Fruit fly (Drosophila melanogaster) whole organism, embryonic: ENCODE results near the gene CG3862.

Experiments
- C15 ChIP-seq: fragments of 200-800 bp; sonication (Bioruptor generic); IDR thresholded peaks from 3 replicates; pipeline ENCODE4 v1.3.6; 2022; ENCODE audit warnings: missing biosample characterization, missing genetic modification characterization
- CG10209 ChIP-seq: fragments of 200-800 bp; sonication (Bioruptor generic); optimal IDR thresholded peaks from 3 replicates; lab custom pipeline; 2017; ENCODE audit warnings: missing biosample characterization, mild to moderate bottlenecking, missing genetic modification characterization, missing genetic modification reagents
- CG10267 ChIP-seq: fragments of 200-800 bp; sonication (Bioruptor generic); optimal IDR thresholded peaks from 2 replicates; lab custom pipeline; 2018; ENCODE audit warnings: missing biosample characterization, mild to moderate bottlenecking, missing genetic modification characterization, moderate library complexity
- CG12391 ChIP-seq: fragments of 200-800 bp; sonication (Bioruptor generic); optimal IDR thresholded peaks from 3 replicates; lab custom pipeline; 2018; ENCODE audit warnings: missing biosample characterization, mild to moderate bottlenecking, missing genetic modification characterization, moderate library complexity
- CG15696 ChIP-seq: fragments of 200-800 bp; sonication (Bioruptor generic); optimal IDR thresholded peaks from 2 replicates; lab custom pipeline; 2019; ENCODE audit warnings: missing biosample characterization, mild to moderate bottlenecking, missing genetic modification characterization, moderate library complexity
- CG1603 ChIP-seq: fragments of 200-800 bp; sonication (Bioruptor generic); optimal IDR thresholded peaks from 2 replicates; lab custom pipeline; 2019; ENCODE audit warnings: missing biosample characterization, mild to moderate bottlenecking, missing genetic modification characterization, moderate library complexity
- CG17568 ChIP-seq: fragments of 200-800 bp; sonication (Bioruptor generic); optimal IDR thresholded peaks from 2 replicates; lab custom pipeline; 2018; ENCODE audit warnings: missing biosample characterization, mild to moderate bottlenecking, missing genetic modification characterization, moderate library complexity
- CG18764 ChIP-seq: fragments of 200-800 bp; sonication (Bioruptor generic); optimal IDR thresholded peaks from 3 replicates; lab custom pipeline; 2016; ENCODE audit warnings: missing biosample characterization, missing genetic modification characterization
- CG2712 ChIP-seq: fragments of 200-800 bp; optimal IDR thresholded peaks from 3 replicates; lab custom pipeline; 2019; ENCODE audit warnings: missing biosample characterization, mild to moderate bottlenecking, missing genetic modification characterization, moderate library complexity
- CG30431 ChIP-seq: fragments of 200-800 bp; sonication (Bioruptor generic); optimal IDR thresholded peaks from 2 replicates; lab custom pipeline; 2017; ENCODE audit warnings: missing biosample characterization, missing genetic modification characterization
- CG4820 ChIP-seq: fragments of 200-800 bp; sonication (Bioruptor generic); optimal IDR thresholded peaks from 3 replicates; lab custom pipeline; 2016; ENCODE audit warnings: missing biosample characterization, missing genetic modification characterization
- CG6654 ChIP-seq: fragments of 200-800 bp; sonication (Bioruptor generic); optimal IDR thresholded peaks from 2 replicates; lab custom pipeline; 2017; ENCODE audit warnings: missing biosample characterization, mild to moderate bottlenecking, missing genetic modification characterization
- CG7745 ChIP-seq: fragments of 200-800 bp; sonication (Bioruptor generic); optimal IDR thresholded peaks from 2 replicates; lab custom pipeline; 2018; ENCODE audit warnings: missing biosample characterization, mild to moderate bottlenecking, missing genetic modification characterization, moderate library complexity
- CG8359 ChIP-seq: fragments of 200-800 bp; sonication (Bioruptor generic); optimal IDR thresholded peaks from 2 replicates; lab custom pipeline; 2017; ENCODE audit warnings: missing biosample characterization, mild to moderate bottlenecking, missing genetic modification characterization, borderline replicate concordance
- CG9215 ChIP-seq: fragments of 200-800 bp; sonication (Bioruptor generic); IDR thresholded peaks from 2 replicates; pipeline ENCODE4 v1.3.6; 2022; ENCODE audit warnings: missing biosample characterization, missing genetic modification characterization
- CrebB ChIP-seq: fragments of 200-800 bp; sonication (Bioruptor generic); optimal IDR thresholded peaks from 3 replicates; lab custom pipeline; 2018; ENCODE audit warnings: missing biosample characterization, mild to moderate bottlenecking, missing genetic modification characterization
- Doc2 ChIP-seq: fragments of 200-800 bp; sonication (Bioruptor generic); IDR thresholded peaks from 2 replicates; pipeline ENCODE4 v1.3.6; 2022; ENCODE audit warnings: missing biosample characterization, missing genetic modification characterization
- ERR ChIP-seq: fragments of 200-800 bp; sonication (Bioruptor generic); optimal IDR thresholded peaks from 2 replicates; lab custom pipeline; 2016; ENCODE audit warnings: missing biosample characterization, missing genetic modification characterization
- Eip74EF ChIP-seq, 2 experiments: fragments of 200-800 bp in 1 of 2; fragments of >200 bp in 1 of 2; sonication (Bioruptor generic) in 1 of 2; optimal IDR thresholded peaks; 2 replicates each; lab custom pipeline; 2017 to 2019; ENCODE audit warnings: missing biosample characterization in 2 of 2, missing genetic modification characterization in 2 of 2, mild to moderate bottlenecking in 1 of 2, moderate library complexity in 1 of 2
- H2.0 ChIP-seq: fragments of 200-800 bp; sonication (Bioruptor generic); IDR thresholded peaks from 2 replicates; pipeline ENCODE4 v1.3.6; 2022; ENCODE audit warnings: missing biosample characterization, missing genetic modification characterization
- Hmr ChIP-seq: fragments of 200-800 bp; sonication (Bioruptor generic); optimal IDR thresholded peaks from 3 replicates; lab custom pipeline; 2017; ENCODE audit warnings: mild to moderate bottlenecking, missing biosample characterization, missing genetic modification reagents, missing genetic modification characterization
- MBD-R2 ChIP-seq: fragments of 200-800 bp; sonication (Bioruptor generic); IDR thresholded peaks from 2 replicates; pipeline ENCODE4 v1.3.6; 2022; ENCODE audit warnings: missing biosample characterization, missing genetic modification characterization
- NC2β ChIP-seq: fragments of 200-800 bp; sonication (Bioruptor generic); optimal IDR thresholded peaks from 2 replicates; lab custom pipeline; 2016; ENCODE audit warnings: missing biosample characterization, missing genetic modification characterization
- Optix ChIP-seq: fragments of 200-800 bp; sonication (Bioruptor generic); IDR thresholded peaks from 3 replicates; pipeline ENCODE4 v1.3.6; 2022; ENCODE audit warnings: missing biosample characterization, missing genetic modification characterization
- Sox100B ChIP-seq: fragments of 200-800 bp; sonication (Bioruptor generic); optimal IDR thresholded peaks from 3 replicates; lab custom pipeline; 2018; ENCODE audit warnings: missing biosample characterization, mild to moderate bottlenecking, missing genetic modification characterization
- Sox102F ChIP-seq: fragments of 200-800 bp; sonication (Bioruptor generic); optimal IDR thresholded peaks from 2 replicates; lab custom pipeline; 2018; ENCODE audit warnings: missing biosample characterization, mild to moderate bottlenecking, missing genetic modification characterization, moderate library complexity
- Taf1 ChIP-seq: fragments of 200-800 bp; sonication (Bioruptor generic); IDR thresholded peaks from 2 replicates; pipeline ENCODE4 v1.3.6; 2022; ENCODE audit warnings: missing biosample characterization, missing genetic modification characterization
- ac ChIP-seq: fragments of 200-800 bp; sonication (Bioruptor generic); optimal IDR thresholded peaks from 3 replicates; lab custom pipeline; 2017; ENCODE audit warnings: missing biosample characterization, mild to moderate bottlenecking, missing genetic modification characterization
- ato ChIP-seq: fragments of 200-800 bp; sonication (Bioruptor generic); IDR thresholded peaks from 2 replicates; pipeline ENCODE4 v1.3.6; 2022; ENCODE audit warnings: missing biosample characterization, missing genetic modification characterization; ENCODE audit not compliant: partially characterized antibody
- bab2 ChIP-seq: fragments of 200-800 bp; sonication (Bioruptor generic); optimal IDR thresholded peaks from 2 replicates; lab custom pipeline; 2016; ENCODE audit warnings: missing biosample characterization, missing genetic modification characterization
- bowl ChIP-seq: fragments of 200-800 bp; sonication (Bioruptor generic); IDR thresholded peaks from 2 replicates; pipeline ENCODE4 v1.3.6; 2022; ENCODE audit warnings: missing biosample characterization, missing genetic modification characterization
- cad ChIP-seq: fragments of >200 bp; optimal IDR thresholded peaks from 2 replicates; lab custom pipeline; 2017; ENCODE audit warnings: missing biosample characterization, missing genetic modification characterization
- ewg ChIP-seq: fragments of 200-800 bp; sonication (Bioruptor generic); optimal IDR thresholded peaks from 3 replicates; lab custom pipeline; 2017; ENCODE audit warnings: mild to moderate bottlenecking, missing biosample characterization, missing genetic modification reagents, missing genetic modification characterization
- fu2 ChIP-seq: fragments of 200-800 bp; sonication (Bioruptor generic); optimal IDR thresholded peaks from 2 replicates; lab custom pipeline; 2016; ENCODE audit warnings: missing biosample characterization, missing genetic modification characterization
- gfzf ChIP-seq: fragments of 200-800 bp; sonication (Bioruptor generic); optimal IDR thresholded peaks from 2 replicates; lab custom pipeline; 2016; ENCODE audit warnings: missing biosample characterization, mild to moderate bottlenecking, missing genetic modification characterization, moderate library complexity
- gsb-n ChIP-seq: fragments of 200-800 bp; sonication (Bioruptor generic); optimal IDR thresholded peaks from 3 replicates; lab custom pipeline; 2018; ENCODE audit warnings: missing biosample characterization, mild to moderate bottlenecking, missing genetic modification characterization
- hbn ChIP-seq: fragments of 200-800 bp; sonication (Bioruptor generic); IDR thresholded peaks from 2 replicates; pipeline ENCODE4 v1.3.6; 2022; ENCODE audit warnings: missing biosample characterization, missing genetic modification characterization; ENCODE audit not compliant: partially characterized antibody
- hth ChIP-seq: fragments of >200 bp; optimal IDR thresholded peaks from 2 replicates; lab custom pipeline; 2017; ENCODE audit warnings: inconsistent platforms
- lilli ChIP-seq: fragments of 200-800 bp; sonication (Bioruptor generic); optimal IDR thresholded peaks from 3 replicates; lab custom pipeline; 2016; ENCODE audit warnings: missing biosample characterization, missing genetic modification characterization
- nerfin-1 ChIP-seq: fragments of 200-800 bp; sonication (Bioruptor generic); optimal IDR thresholded peaks from 3 replicates; lab custom pipeline; 2019; ENCODE audit warnings: missing biosample characterization, mild to moderate bottlenecking, missing genetic modification characterization, moderate library complexity
- pzg ChIP-seq: fragments of 200-800 bp; sonication (Bioruptor generic); optimal IDR thresholded peaks from 3 replicates; lab custom pipeline; 2018; ENCODE audit warnings: missing biosample characterization, mild to moderate bottlenecking, missing genetic modification characterization, moderate library complexity
- ranshi ChIP-seq: fragments of 200-800 bp; sonication (Bioruptor generic); IDR thresholded peaks from 2 replicates; pipeline ENCODE4 v1.3.6; 2022; ENCODE audit warnings: missing biosample characterization, missing genetic modification characterization
- schlank ChIP-seq: fragments of 200-800 bp; sonication (Bioruptor generic); optimal IDR thresholded peaks from 2 replicates; lab custom pipeline; 2018; ENCODE audit warnings: missing biosample characterization, mild to moderate bottlenecking, missing genetic modification characterization
- sd ChIP-seq: fragments of 200-800 bp; sonication (Bioruptor generic); optimal IDR thresholded peaks from 3 replicates; lab custom pipeline; 2018; ENCODE audit warnings: missing biosample characterization, mild to moderate bottlenecking, missing genetic modification characterization, moderate library complexity
- sens ChIP-seq: fragments of 200-800 bp; sonication (Bioruptor generic); peaks from one replicate; lab custom pipeline; 2016; ENCODE audit warnings: missing biosample characterization, missing genetic modification characterization
- sob ChIP-seq: fragments of 200-800 bp; sonication (Bioruptor generic); IDR thresholded peaks from 2 replicates; pipeline ENCODE4 v1.3.6; 2022; ENCODE audit warnings: missing biosample characterization, missing genetic modification characterization
- sr ChIP-seq: fragments of 200-800 bp; sonication (Bioruptor generic); IDR thresholded peaks from 3 replicates; pipeline ENCODE4 v1.3.6; 2022; ENCODE audit warnings: missing biosample characterization, missing genetic modification characterization
- twi ChIP-seq: fragments of 200-800 bp; optimal IDR thresholded peaks from 2 replicates; lab custom pipeline; 2019; ENCODE audit warnings: missing biosample characterization, mild to moderate bottlenecking, missing genetic modification characterization, moderate library complexity
- unc-4 ChIP-seq: fragments of 200-800 bp; sonication (Bioruptor generic); IDR thresholded peaks from 2 replicates; pipeline ENCODE4 v1.3.6; 2022; ENCODE audit warnings: missing biosample characterization, missing genetic modification characterization; ENCODE audit not compliant: partially characterized antibody
- wdn ChIP-seq: fragments of 200-800 bp; sonication (Bioruptor generic); IDR thresholded peaks from 2 replicates; pipeline ENCODE4 v1.3.6; 2022; ENCODE audit warnings: missing biosample characterization, missing genetic modification characterization
- wor ChIP-seq: fragments of 200-800 bp; sonication (Bioruptor generic); IDR thresholded peaks from 2 replicates; pipeline ENCODE4 v1.3.6; 2022; ENCODE audit warnings: missing biosample characterization, missing genetic modification characterization

CG3862 gene

dm6 chr2L:871419-871846 is 45.8 kb upstream of the CG3862 start (continued):
- TF ChIP-seq CG8359 (GFP tag; lab: Kevin White, UChicago): no peak
- no peak for TF ChIP-seq unc-4 (GFP tag; lab: Robert Waterston, UW)
- TF ChIP-seq CG6654 (GFP tag; lab: Kevin White, UChicago): peak; percentile 86
- peak; percentile 30; the same call in 1 of the 2 replicates for TF ChIP-seq Taf1 (GFP tag; lab: Robert Waterston, UW)
- peak; percentile 68 for TF ChIP-seq sd (tag; lab: Kevin White, UChicago)
- TF ChIP-seq pzg: peak; percentile 65
- TF ChIP-seq hth (lab: Kevin White, UChicago): no peak
- TF ChIP-seq CG10209 (GFP tag; lab: Kevin White, UChicago): no peak
- peak; percentile 18 for TF ChIP-seq CG2712 (tag; lab: Kevin White, UChicago)
- TF ChIP-seq bab2 (GFP tag; lab: Kevin White, UChicago): peak; percentile 7
- peak; percentile 31 for TF ChIP-seq Hmr (GFP tag; lab: Kevin White, UChicago)
- TF ChIP-seq CG30431 (GFP tag; lab: Kevin White, UChicago): no peak
- TF ChIP-seq sob (GFP tag; lab: Robert Waterston, UW): peak; percentile 50
- peak; percentile 56 for TF ChIP-seq CG1603
- TF ChIP-seq Eip74EF (GFP tag; optimal IDR thresholded peaks at IDR 0.05; lab: Kevin White, UChicago): no peak
- TF ChIP-seq sens (GFP tag; lab: Kevin White, UChicago): peak; percentile 35
- no peak for TF ChIP-seq schlank (tag; lab: Kevin White, UChicago)
- peak; percentile 30 for TF ChIP-seq ERR (GFP tag; lab: Kevin White, UChicago)
- TF ChIP-seq CG15696 (tag; lab: Kevin White, UChicago): no peak
- no peak for TF ChIP-seq Optix (GFP tag; lab: Robert Waterston, UW)
- TF ChIP-seq MBD-R2: peak; percentile 21; the same call in 1 of the 2 replicates
- TF ChIP-seq ranshi (GFP tag; lab: Robert Waterston, UW): 0 out of 2 replicates have a peak, but pooled peaks have one; percentile 33
- no peak for TF ChIP-seq C15 (GFP tag; lab: Robert Waterston, UW)
- TF ChIP-seq CG17568: no peak
- TF ChIP-seq H2.0 (GFP tag; lab: Robert Waterston, UW): no peak
- no peak for TF ChIP-seq wor (GFP tag; lab: Robert Waterston, UW)
- TF ChIP-seq ewg (GFP tag; lab: Kevin White, UChicago): peak; percentile 77
- TF ChIP-seq Sox102F (GFP tag; lab: Kevin White, UChicago): no peak
- TF ChIP-seq CG10267 (tag; lab: Kevin White, UChicago): peak; percentile 12
- no peak for TF ChIP-seq fu2 (GFP tag; lab: Kevin White, UChicago)
- TF ChIP-seq bowl (GFP tag; lab: Robert Waterston, UW): no peak
- TF ChIP-seq Doc2 (GFP tag; lab: Robert Waterston, UW): no peak
- TF ChIP-seq CG7745 (tag; lab: Kevin White, UChicago): no peak
- no peak for TF ChIP-seq CG9215
- peak; percentile 54 for TF ChIP-seq CrebB (tag; lab: Kevin White, UChicago)
- no peak for TF ChIP-seq CG12391 (tag; lab: Kevin White, UChicago)
- no peak for TF ChIP-seq CG18764 (GFP tag; lab: Kevin White, UChicago)
- no peak for TF ChIP-seq ac (GFP tag; lab: Kevin White, UChicago)
- peak; percentile 51 for TF ChIP-seq gfzf (GFP tag; lab: Kevin White, UChicago)
- TF ChIP-seq sr (GFP tag; lab: Robert Waterston, UW): no peak
- TF ChIP-seq cad: no peak
- peak; percentile 41 for TF ChIP-seq lilli
- peak; percentile 0 for TF ChIP-seq nerfin-1 (tag; lab: Kevin White, UChicago)
- TF ChIP-seq wdn (GFP tag; lab: Robert Waterston, UW): no peak
- TF ChIP-seq Sox100B: no peak
- no peak for TF ChIP-seq gsb-n (tag; lab: Kevin White, UChicago)
- TF ChIP-seq CG4820 (GFP tag; lab: Kevin White, UChicago): peak; percentile 17
- no peak for TF ChIP-seq hbn (GFP tag; lab: Robert Waterston, UW)
- no peak for TF ChIP-seq twi (tag; lab: Kevin White, UChicago)
- peak; percentile 19 for TF ChIP-seq NC2β
- TF ChIP-seq ato (GFP tag; lab: Robert Waterston, UW): peak; percentile 66
